Worm (Caenorhabditis elegans) whole organism, early embryonic: ENCODE measurements around the gene R02F2.8.

ENCODE experiments used
- B0310.2 ChIP-seq: sonication (generic microtip); optimal IDR thresholded peaks from 2 replicates; lab custom pipeline; 2016; ENCODE audit warnings: mild to moderate bottlenecking, missing genetic modification characterization, missing compliant biosample characterization
- F13C5.2 ChIP-seq: sonication (generic microtip); optimal IDR thresholded peaks from 2 replicates; lab custom pipeline; 2017; ENCODE audit warnings: mild to moderate bottlenecking, missing genetic modification characterization, inconsistent platforms, missing compliant biosample characterization
- aly-1 ChIP-seq: sonication (generic microtip); optimal IDR thresholded peaks from 2 replicates; lab custom pipeline; 2016; ENCODE audit warnings: missing genetic modification characterization, missing compliant biosample characterization
- ama-1 ChIP-seq: fragments of 150-350 bp; optimal IDR thresholded peaks from 2 replicates; lab custom pipeline; 2014
- ceh-13 ChIP-seq: fragments of 200-800 bp; sonication (Bioruptor generic); optimal IDR thresholded peaks from 2 replicates; lab custom pipeline; 2018; ENCODE audit warnings: mild to moderate bottlenecking, missing genetic modification characterization, missing compliant biosample characterization
- ceh-36 ChIP-seq: sonication (generic microtip); optimal IDR thresholded peaks from 2 replicates; lab custom pipeline; 2016; ENCODE audit warnings: missing genetic modification characterization, inconsistent platforms, missing compliant biosample characterization
- ets-7 ChIP-seq: sonication (generic microtip); optimal IDR thresholded peaks from 2 replicates; lab custom pipeline; 2016; ENCODE audit warnings: missing genotype, missing genetic modification characterization, missing compliant biosample characterization
- flt-1 ChIP-seq: fragments of 200-800 bp; sonication (Bioruptor generic); IDR thresholded peaks from 2 replicates; pipeline ENCODE4 v1.3.6; 2022; ENCODE audit warnings: missing genetic modification characterization, missing compliant biosample characterization
- hmbx-1 ChIP-seq: sonication (generic microtip); optimal IDR thresholded peaks from 2 replicates; lab custom pipeline; 2016; ENCODE audit warnings: mild to moderate bottlenecking, missing genetic modification characterization, missing compliant biosample characterization
- hmg-4 ChIP-seq: fragments of 200-800 bp; sonication (Bioruptor generic); optimal IDR thresholded peaks from 2 replicates; lab custom pipeline; 2018; ENCODE audit warnings: mild to moderate bottlenecking, missing genetic modification characterization, missing compliant biosample characterization
- hnd-1 ChIP-seq: sonication (generic microtip); optimal IDR thresholded peaks from 2 replicates; lab custom pipeline; 2016; ENCODE audit warnings: missing genetic modification characterization, missing compliant biosample characterization
- pes-1 ChIP-seq: fragments of 200-800 bp; sonication (Bioruptor generic); IDR thresholded peaks from 2 replicates; pipeline ENCODE4 v1.3.6; 2022; ENCODE audit warnings: missing genetic modification reagents, missing genetic modification characterization, missing compliant biosample characterization
- scrt-1 ChIP-seq: fragments of 200-800 bp; sonication (Bioruptor generic); IDR thresholded peaks from 2 replicates; pipeline ENCODE4 v1.3.6; 2022; ENCODE audit warnings: missing genetic modification characterization, missing compliant biosample characterization
- sea-1 ChIP-seq: fragments of 200-800 bp; sonication (Bioruptor generic); conservative IDR thresholded peaks from 2 replicates; pipeline ENCODE4 v1.3.6; 2022; ENCODE audit warnings: missing genetic modification characterization, missing compliant biosample characterization
- tbx-11 ChIP-seq: fragments of 200-800 bp; sonication (Bioruptor generic); IDR thresholded peaks from 2 replicates; pipeline ENCODE4 v1.3.6; 2022; ENCODE audit warnings: missing genetic modification characterization, missing compliant biosample characterization
- tbx-37 ChIP-seq: fragments of 200-800 bp; sonication (Bioruptor generic); conservative IDR thresholded peaks from 2 replicates; pipeline ENCODE4 v1.3.6; 2022; ENCODE audit warnings: missing genetic modification reagents, missing genetic modification characterization, missing compliant biosample characterization
- tra-4 ChIP-seq: sonication (generic microtip); optimal IDR thresholded peaks from 2 replicates; lab custom pipeline; 2017; ENCODE audit warnings: missing genetic modification characterization, missing compliant biosample characterization

R02F2.8 gene

ce11 chrIII:5464850-5465249, 30.2 kb downstream of the R02F2.8 start:
- no peak for TF ChIP-seq sea-1
- no peak for TF ChIP-seq hnd-1 (tag; lab: Kevin White, UChicago)
- TF ChIP-seq ama-1 = no peak
- no peak for TF ChIP-seq B0310.2
- TF ChIP-seq tbx-11 (GFP tag; lab: Robert Waterston, UW) = no peak
- no peak for TF ChIP-seq ceh-36
- no peak for TF ChIP-seq ets-7 (tag; lab: Kevin White, UChicago)
- TF ChIP-seq tbx-37 (GFP tag; lab: Robert Waterston, UW) = no peak
- TF ChIP-seq flt-1 (GFP tag; lab: Robert Waterston, UW) = no peak
- TF ChIP-seq ceh-13 = no peak
- no peak for TF ChIP-seq hmg-4
- TF ChIP-seq aly-1 (tag; lab: Kevin White, UChicago) = no peak
- no peak for TF ChIP-seq tra-4
- TF ChIP-seq pes-1 = no peak
- TF ChIP-seq F13C5.2 = no peak
- TF ChIP-seq hmbx-1 = no peak

ce11 chrIII:5464077-5464476, 31.0 kb downstream of the R02F2.8 start, which contains the start of gene F48E8.2:
F48E8.2 (plus strand) TSS chrIII:5464377.
- TF ChIP-seq hnd-1 (tag; lab: Kevin White, UChicago) (no peak), ceh-13 (no peak), ets-7 (tag; lab: Kevin White, UChicago) (no peak), tbx-37 (GFP tag; lab: Robert Waterston, UW) (no peak), ama-1 (no peak), tbx-11 (GFP tag; lab: Robert Waterston, UW) (no peak), flt-1 (GFP tag; lab: Robert Waterston, UW) (no peak), hmbx-1 (no peak), tra-4 (no peak), ceh-36 (no peak), sea-1 (no peak)

ce11 chrIII:5461079-5461478, 34.0 kb downstream of the R02F2.8 start, which contains the start of gene F48E8.3:
F48E8.3 (plus strand) TSS chrIII:5461379.
- TF ChIP-seq ama-1 = no peak
- TF ChIP-seq hmg-4 = no peak
- TF ChIP-seq aly-1 (tag; lab: Kevin White, UChicago) = no peak
- no peak for TF ChIP-seq tbx-11 (GFP tag; lab: Robert Waterston, UW)

ce11 chrIII:5453290-5453689, 41.8 kb downstream of the R02F2.8 start, which contains the start of gene F48E8.4:
F48E8.4 (plus strand) TSS chrIII:5453590.
- TF ChIP-seq tbx-11 (GFP tag; lab: Robert Waterston, UW) (no peak), F13C5.2 (no peak), flt-1 (GFP tag; lab: Robert Waterston, UW) (no peak), tbx-37 (GFP tag; lab: Robert Waterston, UW) (no peak), scrt-1 (GFP tag; lab: Robert Waterston, UW) (no peak), ama-1 (no peak), ceh-13 (no peak), ets-7 (tag; lab: Kevin White, UChicago) (no peak), aly-1 (tag; lab: Kevin White, UChicago) (no peak), hnd-1 (tag; lab: Kevin White, UChicago) (no peak), B0310.2 (no peak), sea-1 (no peak), hmg-4 (no peak), hmbx-1 (no peak), pes-1 (no peak), ceh-36 (no peak)

ce11 chrIII:5450430-5450829, 44.6 kb downstream of the R02F2.8 start, which contains the start of gene paa-1:
paa-1 (plus strand) TSS chrIII:5450730.
- TF ChIP-seq ets-7 (tag; lab: Kevin White, UChicago) (no peak), B0310.2 (no peak), tra-4 (no peak), ceh-36 (no peak), hnd-1 (tag; lab: Kevin White, UChicago) (no peak), pes-1 (no peak), F13C5.2 (no peak), tbx-11 (GFP tag; lab: Robert Waterston, UW) (no peak), hmg-4 (no peak), ama-1 (no peak), aly-1 (tag; lab: Kevin White, UChicago) (no peak)

- TF ChIP-seq hmg-4 = no peak
- TF ChIP-seq F13C5.2 = peak; percentile 23
Measured at ce11 chrIII:5449762-5450308, 45.2 kb downstream of the R02F2.8 start, which contains the start of gene F48E8.8. F48E8.8 (minus strand) TSS chrIII:5449812.

ce11 chrIII:5448177-5448576, 46.9 kb downstream of the R02F2.8 start, which contains the start of gene skpt-1:
skpt-1 (minus strand) TSS chrIII:5448395.
- TF ChIP-seq aly-1 (tag; lab: Kevin White, UChicago) (no peak), sea-1 (no peak), flt-1 (GFP tag; lab: Robert Waterston, UW) (no peak), pes-1 (no peak), ceh-36 (no peak), ceh-13 (no peak), B0310.2 (no peak), ets-7 (tag; lab: Kevin White, UChicago) (no peak), hnd-1 (tag; lab: Kevin White, UChicago) (no peak), tra-4 (no peak), tbx-11 (GFP tag; lab: Robert Waterston, UW) (no peak), hmg-4 (no peak)
